Worm (Caenorhabditis elegans) whole organism, L3 larva: ENCODE measurements around the gene Y55F3AR.2.

Experiments used
- R02D3.7 ChIP-seq: fragments of 150-350 bp; optimal IDR thresholded peaks from 2 replicates; lab custom pipeline; 2014; ENCODE audit warnings: missing biosample characterization, missing genetic modification characterization
- ZK546.5 ChIP-seq: sonication (generic microtip); optimal IDR thresholded peaks from 2 replicates; lab custom pipeline; 2017; ENCODE audit warnings: missing biosample characterization, missing genetic modification characterization
- aly-2 ChIP-seq: fragments of 150-350 bp; optimal IDR thresholded peaks from 2 replicates; lab custom pipeline; 2014; ENCODE audit warnings: missing biosample characterization, missing genetic modification characterization
- ama-1 ChIP-seq: fragments of 150-350 bp; optimal IDR thresholded peaks from 2 replicates; lab custom pipeline; 2018
- ceh-16 ChIP-seq: sonication (generic microtip); optimal IDR thresholded peaks from 2 replicates; lab custom pipeline; 2017; ENCODE audit warnings: missing biosample characterization, missing genetic modification characterization
- ceh-28 ChIP-seq: fragments of 150-350 bp; optimal IDR thresholded peaks from 2 replicates; lab custom pipeline; 2014; ENCODE audit warnings: missing biosample characterization, missing genetic modification reagents, missing genetic modification characterization
- ceh-82 ChIP-seq: fragments of 150-350 bp; optimal IDR thresholded peaks from 2 replicates; lab custom pipeline; 2014; ENCODE audit warnings: missing biosample characterization, missing genetic modification characterization
- ceh-9 ChIP-seq: sonication (generic microtip); optimal IDR thresholded peaks from 2 replicates; lab custom pipeline; 2018; ENCODE audit warnings: missing biosample characterization, missing genetic modification characterization
- daf-12 ChIP-seq: fragments of 150-350 bp; optimal IDR thresholded peaks from 2 replicates; lab custom pipeline; 2014; ENCODE audit warnings: missing biosample characterization, missing genetic modification reagents, missing genetic modification characterization
- egl-27 ChIP-seq: sonication (generic microtip); optimal IDR thresholded peaks from 4 replicates; lab custom pipeline; 2017; ENCODE audit warnings: missing biosample characterization, missing genetic modification reagents, missing genetic modification characterization
- egl-5 ChIP-seq: fragments of 150-350 bp; optimal IDR thresholded peaks from 2 replicates; lab custom pipeline; 2017; ENCODE audit warnings: missing biosample characterization, missing genetic modification reagents, missing genetic modification characterization, inconsistent platforms
- elt-1 ChIP-seq: fragments of 150-350 bp; optimal IDR thresholded peaks from 2 replicates; lab custom pipeline; 2014; ENCODE audit warnings: missing biosample characterization, missing genetic modification characterization
- elt-2 ChIP-seq: sonication (generic microtip); optimal IDR thresholded peaks from 2 replicates; lab custom pipeline; 2016; ENCODE audit warnings: missing genetic modification reagents, mild to moderate bottlenecking, missing genetic modification characterization, missing compliant biosample characterization
- elt-3 ChIP-seq, 3 experiments: fragments of 150-350 bp in 1 of 3; sonication (generic microtip) in 2 of 3; optimal IDR thresholded peaks; 2 replicates in 2 of 3; 4 replicates in 1 of 3; lab custom pipeline; 2014 to 2017; ENCODE audit warnings: missing biosample characterization in 3 of 3, missing genetic modification characterization in 3 of 3
- eor-1 ChIP-seq, 2 experiments: fragments of 150-350 bp; optimal IDR thresholded peaks; 2 replicates each; lab custom pipeline; 2014 to 2018; ENCODE audit warnings: missing biosample characterization in 2 of 2, missing genetic modification characterization in 2 of 2
- fkh-10 ChIP-seq: sonication (generic microtip); optimal IDR thresholded peaks from 2 replicates; lab custom pipeline; 2017; ENCODE audit warnings: missing biosample characterization, missing genetic modification reagents, missing genetic modification characterization
- fkh-2 ChIP-seq: fragments of 150-350 bp; optimal IDR thresholded peaks from 2 replicates; lab custom pipeline; 2014; ENCODE audit warnings: missing biosample characterization, missing genetic modification reagents, missing genetic modification characterization
- fos-1 ChIP-seq: fragments of 150-350 bp; optimal IDR thresholded peaks from 2 replicates; lab custom pipeline; 2014; ENCODE audit warnings: missing biosample characterization, missing genetic modification characterization
- hmg-11 ChIP-seq: sonication (generic microtip); optimal IDR thresholded peaks from 2 replicates; lab custom pipeline; 2016; ENCODE audit warnings: missing genetic modification characterization, missing compliant biosample characterization
- jun-1 ChIP-seq: fragments of 150-350 bp; optimal IDR thresholded peaks from 2 replicates; lab custom pipeline; 2014; ENCODE audit warnings: missing biosample characterization, missing genetic modification reagents, missing genetic modification characterization
- lin-15B ChIP-seq: fragments of 150-350 bp; optimal IDR thresholded peaks from 2 replicates; lab custom pipeline; 2014; ENCODE audit warnings: missing biosample characterization, missing genetic modification characterization
- lin-39 ChIP-seq: fragments of 150-350 bp; optimal IDR thresholded peaks from 2 replicates; lab custom pipeline; 2018; ENCODE audit warnings: missing biosample characterization, missing genetic modification reagents, missing genetic modification characterization
- lsy-12 ChIP-seq: sonication (generic microtip); optimal IDR thresholded peaks from 2 replicates; lab custom pipeline; 2016; ENCODE audit warnings: mild to moderate bottlenecking, missing genetic modification characterization, missing compliant biosample characterization
- mdl-1 ChIP-seq: fragments of 150-350 bp; optimal IDR thresholded peaks from 2 replicates; lab custom pipeline; 2014; ENCODE audit warnings: missing biosample characterization, missing genetic modification characterization
- mml-1 ChIP-seq: fragments of 150-350 bp; sonication (generic microtip); optimal IDR thresholded peaks from 3 replicates; lab custom pipeline; 2014; ENCODE audit warnings: missing biosample characterization, missing genetic modification characterization
- nfya-1 ChIP-seq: sonication (generic microtip); optimal IDR thresholded peaks from 2 replicates; lab custom pipeline; 2017; ENCODE audit warnings: missing genetic modification characterization, mild to moderate bottlenecking, missing compliant biosample characterization, antibody characterized with exemption, moderate library complexity; ENCODE audit not compliant: insufficient read depth
- nhr-11 ChIP-seq: fragments of 150-350 bp; optimal IDR thresholded peaks from 2 replicates; lab custom pipeline; 2014; ENCODE audit warnings: missing biosample characterization, missing genetic modification characterization
- nhr-23 ChIP-seq: fragments of 150-350 bp; optimal IDR thresholded peaks from 2 replicates; lab custom pipeline; 2014; ENCODE audit warnings: missing biosample characterization, missing genetic modification reagents, missing genetic modification characterization
- nhr-237 ChIP-seq: fragments of 150-350 bp; optimal IDR thresholded peaks from 2 replicates; lab custom pipeline; 2014; ENCODE audit warnings: missing biosample characterization, missing genetic modification characterization
- nhr-25 ChIP-seq: sonication (generic microtip); optimal IDR thresholded peaks from 2 replicates; lab custom pipeline; 2017; ENCODE audit warnings: missing biosample characterization, missing genetic modification characterization
- nhr-28 ChIP-seq: fragments of 150-350 bp; optimal IDR thresholded peaks from 2 replicates; lab custom pipeline; 2014; ENCODE audit warnings: missing biosample characterization, missing genetic modification characterization
- nhr-43 ChIP-seq: sonication (generic microtip); optimal IDR thresholded peaks from 2 replicates; lab custom pipeline; 2016; ENCODE audit warnings: mild to moderate bottlenecking, missing genetic modification characterization, missing compliant biosample characterization; ENCODE audit not compliant: poor library complexity, severe bottlenecking
- nhr-67 ChIP-seq: fragments of 150-350 bp; optimal IDR thresholded peaks from 2 replicates; lab custom pipeline; 2014; ENCODE audit warnings: missing biosample characterization, missing genetic modification characterization
- nhr-76 ChIP-seq: fragments of 150-350 bp; sonication (generic microtip); optimal IDR thresholded peaks from 5 replicates; lab custom pipeline; 2014; ENCODE audit warnings: missing biosample characterization, missing genetic modification characterization
- nhr-77 ChIP-seq: fragments of 150-350 bp; optimal IDR thresholded peaks from 2 replicates; lab custom pipeline; 2014; ENCODE audit warnings: missing biosample characterization, missing genetic modification characterization
- pha-4 ChIP-seq: fragments of 150-350 bp; optimal IDR thresholded peaks from 2 replicates; lab custom pipeline; 2014; ENCODE audit warnings: missing biosample characterization, missing genetic modification reagents, missing genetic modification characterization
- pqm-1 ChIP-seq: fragments of 150-350 bp; optimal IDR thresholded peaks from 2 replicates; lab custom pipeline; 2017; ENCODE audit warnings: missing biosample characterization, missing genetic modification characterization, inconsistent platforms
- sea-2 ChIP-seq: fragments of 150-350 bp; sonication (generic microtip); optimal IDR thresholded peaks from 4 replicates; lab custom pipeline; 2014; ENCODE audit warnings: missing biosample characterization, missing genetic modification reagents, missing genetic modification characterization
- skn-1 ChIP-seq: fragments of 150-350 bp; optimal IDR thresholded peaks from 2 replicates; lab custom pipeline; 2014; ENCODE audit warnings: missing biosample characterization, missing genetic modification characterization
- snpc-4 ChIP-seq: fragments of 150-350 bp; optimal IDR thresholded peaks from 2 replicates; lab custom pipeline; 2014; ENCODE audit warnings: missing biosample characterization, missing genetic modification characterization
- tbx-2 ChIP-seq: sonication (generic microtip); optimal IDR thresholded peaks from 2 replicates; lab custom pipeline; 2016; ENCODE audit warnings: mild to moderate bottlenecking, missing genetic modification characterization, missing compliant biosample characterization
- unc-39 ChIP-seq: sonication (generic microtip); optimal IDR thresholded peaks from 4 replicates; lab custom pipeline; 2017; ENCODE audit warnings: missing biosample characterization, missing genetic modification characterization
- unc-62 ChIP-seq: fragments of 150-350 bp; sonication (generic microtip); optimal IDR thresholded peaks from 4 replicates; lab custom pipeline; 2014; ENCODE audit warnings: missing biosample characterization, missing genetic modification reagents, missing genetic modification characterization
- zag-1 ChIP-seq: fragments of 150-350 bp; optimal IDR thresholded peaks from 2 replicates; lab custom pipeline; 2014; ENCODE audit warnings: missing biosample characterization, missing genetic modification characterization
- ztf-11 ChIP-seq: fragments of 150-350 bp; optimal IDR thresholded peaks from 2 replicates; lab custom pipeline; 2014; ENCODE audit warnings: missing biosample characterization, missing genetic modification characterization
- ztf-4 ChIP-seq: fragments of 150-350 bp; optimal IDR thresholded peaks from 2 replicates; lab custom pipeline; 2014; ENCODE audit warnings: missing biosample characterization, missing genetic modification characterization

Gene Y55F3AR.2

DNA sequence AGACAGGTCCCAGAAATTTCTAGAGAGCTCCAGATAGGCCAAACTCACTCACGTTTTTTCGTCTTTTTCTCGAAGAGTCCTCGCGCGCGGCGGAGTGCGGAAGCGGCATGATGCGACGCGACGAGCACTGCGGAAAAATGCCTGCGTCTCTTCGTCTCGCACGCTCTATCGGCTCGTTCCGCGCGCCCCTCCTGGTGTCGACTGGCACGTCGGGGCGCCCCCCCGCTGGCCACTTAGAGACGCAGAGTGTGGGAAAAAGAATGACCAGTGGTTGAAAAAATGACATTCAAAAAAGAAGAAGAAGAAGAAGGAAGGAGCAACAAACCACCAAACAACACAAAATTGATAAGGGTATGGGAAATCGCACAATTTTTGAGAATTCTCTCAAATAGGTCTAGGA, 26.9 kb upstream of the Y55F3AR.2 start, which contains the start of gene znf-782:
TSS of gene znf-782 (minus strand) at position 96 of the 400 bp plus-strand sequence.
- no peak for TF ChIP-seq aly-2 (tag; lab: Kevin White, UChicago)
- TF ChIP-seq pha-4 (tag; lab: Kevin White, UChicago): peak; percentile 1
- peak; percentile 1 for TF ChIP-seq skn-1 (tag; lab: Kevin White, UChicago)
- TF ChIP-seq elt-2 (tag; lab: Kevin White, UChicago): peak; percentile 31
- TF ChIP-seq nhr-11: peak; percentile 11
- peak; percentile 33 for TF ChIP-seq hmg-11
- peak; percentile 21 for TF ChIP-seq jun-1 (tag; lab: Kevin White, UChicago)
- peak; percentile 74 for TF ChIP-seq nfya-1
- no peak for TF ChIP-seq ceh-16
- no peak for TF ChIP-seq nhr-237
- peak; percentile 19 for TF ChIP-seq tbx-2 (tag; lab: Kevin White, UChicago)
- peak; percentile 8 for TF ChIP-seq lin-15B (tag; lab: Kevin White, UChicago)
- peak; percentile 57 for TF ChIP-seq egl-5
- TF ChIP-seq lsy-12: peak; percentile 47
- peak; percentile 70 for TF ChIP-seq lin-39 (tag; lab: Kevin White, UChicago)
- TF ChIP-seq ztf-11: no peak

DNA sequence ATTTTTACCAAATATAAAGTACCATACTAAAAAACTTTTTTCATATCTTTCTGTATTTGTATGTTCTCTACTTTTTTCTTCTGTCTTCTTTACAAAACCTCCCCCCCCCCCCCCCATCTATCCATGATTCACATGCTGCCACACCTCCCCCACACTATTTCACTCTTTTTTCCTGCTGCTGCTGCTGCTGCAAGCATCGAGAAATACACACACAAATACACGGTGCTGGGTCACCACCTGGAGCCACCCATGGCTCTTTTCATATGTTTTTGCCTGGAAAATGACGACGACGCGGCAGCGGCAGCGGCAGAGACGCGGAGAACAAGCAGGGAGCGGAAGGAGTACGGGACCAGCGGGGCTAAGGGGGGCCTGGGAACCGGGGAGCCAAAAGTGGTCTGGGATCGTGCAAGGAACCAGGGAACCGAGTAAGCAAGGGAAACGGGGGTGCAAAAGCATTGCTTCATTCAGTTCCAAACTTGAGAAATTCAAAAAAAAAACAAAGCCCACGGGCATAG, 25.6 kb upstream of the Y55F3AR.2 start:
- TF ChIP-seq eor-1 (tag; optimal IDR thresholded peaks at IDR 0.05; lab: Kevin White, UChicago): no peak
- no peak for TF ChIP-seq fkh-10 (GFP tag; lab: Kevin White, UChicago)
- no peak for TF ChIP-seq elt-1
- peak; percentile 35 for TF ChIP-seq lin-39 (tag; lab: Kevin White, UChicago)
- TF ChIP-seq nhr-23 (tag; lab: Kevin White, UChicago): no peak
- peak; percentile 17 for TF ChIP-seq pha-4 (tag; lab: Kevin White, UChicago)
- no peak for TF ChIP-seq egl-27 (tag; lab: Kevin White, UChicago)

- TF ChIP-seq fos-1 (tag; lab: Kevin White, UChicago) (no peak), pqm-1 (tag; lab: Kevin White, UChicago) (peak; percentile 79), nhr-25 (no peak), ZK546.5 (tag; lab: Kevin White, UChicago) (no peak), daf-12 (tag; lab: Kevin White, UChicago) (peak; percentile 31), snpc-4 (peak; percentile 49), elt-3 (tag; optimal IDR thresholded peaks at IDR 0.05; lab: Kevin White, UChicago) (no peak), ama-1 (lab: Kevin White, UChicago) (no peak), fkh-10 (GFP tag; lab: Kevin White, UChicago) (peak; percentile 92), sea-2 (no peak), nhr-67 (tag; lab: Kevin White, UChicago) (no peak), lsy-12 (no peak), ceh-82 (tag; lab: Kevin White, UChicago) (peak; percentile 73), mdl-1 (tag; lab: Kevin White, UChicago) (peak; percentile 70), nhr-77 (tag; lab: Kevin White, UChicago) (peak; percentile 30), nhr-23 (tag; lab: Kevin White, UChicago) (peak; percentile 15), hmg-11 (peak; percentile 88), elt-1 (no peak), ztf-11 (peak; percentile 16), pha-4 (tag; lab: Kevin White, UChicago) (peak; percentile 97), ztf-4 (tag; lab: Kevin White, UChicago) (no peak), unc-62 (GFP tag; lab: Kevin White, UChicago) (peak; percentile 39), ceh-9 (tag; lab: Kevin White, UChicago) (no peak), aly-2 (tag; lab: Kevin White, UChicago) (no peak), nhr-28 (tag; lab: Kevin White, UChicago) (no peak), unc-39 (tag; lab: Kevin White, UChicago) (no peak), nfya-1 (peak; percentile 95), elt-2 (tag; lab: Kevin White, UChicago) (peak; percentile 55), nhr-43 (tag; lab: Kevin White, UChicago) (no peak), lin-39 (tag; lab: Kevin White, UChicago) (peak; percentile 94), zag-1 (peak; percentile 65), skn-1 (tag; lab: Kevin White, UChicago) (peak; percentile 60), jun-1 (tag; lab: Kevin White, UChicago) (peak; percentile 81), nhr-11 (peak; percentile 74), fkh-2 (tag; lab: Kevin White, UChicago) (no peak), eor-1 (tag; optimal IDR thresholded peaks at IDR 0.05; lab: Kevin White, UChicago) (no peak), nhr-237 (no peak), tbx-2 (tag; lab: Kevin White, UChicago) (peak; percentile 76), egl-27 (tag; lab: Kevin White, UChicago) (no peak), nhr-76 (tag; lab: Kevin White, UChicago) (no peak), egl-5 (peak; percentile 68), ceh-28 (tag; lab: Kevin White, UChicago) (peak; percentile 85), mml-1 (no peak), ceh-16 (no peak), lin-15B (tag; lab: Kevin White, UChicago) (peak; percentile 68), R02D3.7 (tag; lab: Kevin White, UChicago) (peak; percentile 78)
Observed at ce11 chrIV:1070383-1070782, 24.0 kb upstream of the Y55F3AR.2 start.
